Fruit fly (Drosophila melanogaster): ENCODE data around the gene ScsbetaG.

ScsbetaG gene

DNA sequence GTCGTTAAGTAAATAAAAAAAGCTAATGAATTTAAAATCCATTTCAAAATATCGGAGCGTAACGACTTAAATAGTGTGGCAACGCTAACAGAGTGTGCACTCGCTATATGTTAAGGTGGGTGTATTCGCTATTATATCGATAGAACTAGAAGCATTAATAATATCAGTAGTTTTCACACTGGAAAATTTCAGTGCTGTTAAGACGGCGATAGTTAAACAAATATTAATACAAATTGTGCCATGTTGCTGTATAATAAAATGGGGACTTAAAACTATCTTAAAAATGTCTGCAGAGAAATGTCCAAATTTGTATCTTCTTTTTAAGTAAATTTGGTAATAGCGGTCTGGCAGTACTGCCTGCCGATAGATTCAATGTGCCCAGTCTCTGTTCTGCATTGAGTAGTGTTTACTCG, 19.8 kb upstream of the ScsbetaG start (continued):
- TF ChIP-seq Side (GFP tag; optimal IDR thresholded peaks at IDR 0.05) (peak; percentile 78), Hsf (GFP tag; optimal IDR thresholded peaks at IDR 0.05) (peak; percentile 93), her (GFP tag; optimal IDR thresholded peaks at IDR 0.05) (peak; percentile 55), CrebB (tag; optimal IDR thresholded peaks at IDR 0.05) (peak; percentile 52), CG6791 (GFP tag; IDR thresholded peaks at IDR 0.05; ENCODE audit: partially characterized antibody) (peak; percentile 77), CG17912 (GFP tag; optimal IDR thresholded peaks at IDR 0.05) (peak; percentile 49), zen (tag; optimal IDR thresholded peaks at IDR 0.05) (peak; percentile 86), Ada2b (GFP tag; IDR thresholded peaks at IDR 0.05) (peak; percentile 86), amos (GFP tag; IDR thresholded peaks at IDR 0.05; ENCODE audit: partially characterized antibody) (peak; percentile 86)

dm6 chr3L:5581542-5581941, 18.1 kb upstream of the ScsbetaG start:
- TF ChIP-seq slbo (GFP tag; IDR thresholded peaks at IDR 0.05) = no peak
- 0 out of 2 replicates have a peak, but pooled peaks have one; percentile 9 for TF ChIP-seq CG14441 (GFP tag; IDR thresholded peaks at IDR 0.05)
- peak; percentile 7 for TF ChIP-seq sqz (GFP tag; optimal IDR thresholded peaks at IDR 0.05)
- TF ChIP-seq C15 (GFP tag; IDR thresholded peaks at IDR 0.05) = no peak
- TF ChIP-seq Med (GFP tag) = peak; percentile 74
- TF ChIP-seq CG11695 (GFP tag; IDR thresholded peaks at IDR 0.05) = no peak
- no peak for TF ChIP-seq Doc2 (GFP tag; IDR thresholded peaks at IDR 0.05)
- no peak for TF ChIP-seq prd (optimal IDR thresholded peaks at IDR 0.05)
- 0 out of 3 replicates have a peak, but pooled peaks have one; percentile 9 for TF ChIP-seq prd (GFP tag; IDR thresholded peaks at IDR 0.05)
- 0 out of 2 replicates have a peak, but pooled peaks have one; percentile 25 for TF ChIP-seq CG17328 (GFP tag; IDR thresholded peaks at IDR 0.05)
- TF ChIP-seq sens (GFP tag) = peak; percentile 33
- TF ChIP-seq otp (GFP tag; IDR thresholded peaks at IDR 0.05) = 0 out of 3 replicates have a peak, but pooled peaks have one; percentile 55
- 0 out of 2 replicates have a peak, but pooled peaks have one; percentile 23 for TF ChIP-seq CG11247 (GFP tag; IDR thresholded peaks at IDR 0.05)
- no peak for TF ChIP-seq CG32767 (GFP tag; IDR thresholded peaks at IDR 0.05)
- no peak for TF ChIP-seq crol (GFP tag; IDR thresholded peaks at IDR 0.05)
- TF ChIP-seq chinmo (GFP tag; IDR thresholded peaks at IDR 0.05; ENCODE audit: partially characterized antibody) = no peak

DNA sequence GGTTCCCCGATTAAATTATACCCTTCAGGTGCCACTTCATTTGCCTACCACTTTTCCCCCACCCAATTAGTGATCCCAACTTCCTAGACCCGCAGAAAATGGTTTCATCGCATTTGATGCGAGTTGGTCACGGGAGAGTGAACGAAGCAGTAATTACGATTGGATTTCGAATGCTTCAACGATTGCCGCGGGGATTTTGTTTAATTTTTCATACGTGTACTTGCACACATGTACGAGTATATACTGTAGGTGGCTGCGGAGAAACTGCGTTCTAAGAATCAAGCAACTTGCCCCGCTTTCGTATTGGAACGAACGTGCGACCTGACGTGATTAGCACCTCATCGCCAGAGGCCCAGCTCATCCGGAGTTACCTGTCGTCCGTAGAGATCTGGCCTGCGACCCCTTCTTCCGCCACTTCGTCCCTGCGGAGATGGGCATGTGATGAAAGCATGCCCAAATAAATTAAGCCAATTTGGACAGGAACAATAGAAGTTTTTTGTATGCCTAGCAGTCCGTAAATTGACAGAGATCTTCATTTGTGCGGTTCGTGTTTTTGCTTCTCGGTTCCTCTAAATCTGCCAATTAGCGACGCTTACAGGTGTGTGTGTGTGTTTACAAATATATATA, 17.1 kb upstream of the ScsbetaG start:
- TF ChIP-seq CG14014 (GFP tag; IDR thresholded peaks at IDR 0.05) = no peak
- TF ChIP-seq CG15011 (GFP tag; optimal IDR thresholded peaks at IDR 0.05) = no peak
- TF ChIP-seq Side (GFP tag; optimal IDR thresholded peaks at IDR 0.05) = no peak
- no peak for TF ChIP-seq CG12659 (GFP tag; optimal IDR thresholded peaks at IDR 0.05)
- 0 out of 4 replicates have a peak, but pooled peaks have one; percentile 32 for TF ChIP-seq chinmo (GFP tag; IDR thresholded peaks at IDR 0.05; ENCODE audit: partially characterized antibody)
- TF ChIP-seq dati (GFP tag; IDR thresholded peaks at IDR 0.05) = no peak
- TF ChIP-seq H15 (GFP tag; IDR thresholded peaks at IDR 0.05) = no peak
- TF ChIP-seq scrt (GFP tag; optimal IDR thresholded peaks at IDR 0.05) = no peak
- TF ChIP-seq sob (GFP tag; IDR thresholded peaks at IDR 0.05) = 0 out of 2 replicates have a peak, but pooled peaks have one; percentile 23
- no peak for TF ChIP-seq chm (GFP tag; IDR thresholded peaks at IDR 0.05)
- TF ChIP-seq ci (GFP tag; IDR thresholded peaks at IDR 0.05) = 0 out of 3 replicates have a peak, but pooled peaks have one; percentile 23
- TF ChIP-seq HLH3B (GFP tag; IDR thresholded peaks at IDR 0.05) = 0 out of 2 replicates have a peak, but pooled peaks have one; percentile 7
- peak; percentile 62 for TF ChIP-seq grau (tag; optimal IDR thresholded peaks at IDR 0.05)
- TF ChIP-seq CG2678 (tag; optimal IDR thresholded peaks at IDR 0.05) = no peak
- TF ChIP-seq Max (GFP tag; optimal IDR thresholded peaks at IDR 0.05) = no peak
- no peak for TF ChIP-seq D19A (tag; optimal IDR thresholded peaks at IDR 0.05)
- 0 out of 3 replicates have a peak, but pooled peaks have one; percentile 9 for TF ChIP-seq CG34422 (GFP tag; IDR thresholded peaks at IDR 0.05)
- no peak for TF ChIP-seq Dek (tag; optimal IDR thresholded peaks at IDR 0.05)
- no peak for TF ChIP-seq peb (GFP tag; IDR thresholded peaks at IDR 0.05)
- no peak for TF ChIP-seq CG18619 (GFP tag; optimal IDR thresholded peaks at IDR 0.05)
- no peak for TF ChIP-seq schlank (tag; optimal IDR thresholded peaks at IDR 0.05)
- TF ChIP-seq Ets65A (GFP tag) = no peak
- TF ChIP-seq sima (GFP tag; optimal IDR thresholded peaks at IDR 0.05) = no peak
- no peak for TF ChIP-seq Doc3 (GFP tag; IDR thresholded peaks at IDR 0.05; ENCODE audit: partially characterized antibody)
- peak; percentile 51 for TF ChIP-seq cwo (GFP tag; optimal IDR thresholded peaks at IDR 0.05)
- no peak for TF ChIP-seq sug (tag; optimal IDR thresholded peaks at IDR 0.05)

Measured in whole organism, embryonic.